Worm (Caenorhabditis elegans): ENCODE results near the gene rpap-2.

Gene rpap-2

DNA sequence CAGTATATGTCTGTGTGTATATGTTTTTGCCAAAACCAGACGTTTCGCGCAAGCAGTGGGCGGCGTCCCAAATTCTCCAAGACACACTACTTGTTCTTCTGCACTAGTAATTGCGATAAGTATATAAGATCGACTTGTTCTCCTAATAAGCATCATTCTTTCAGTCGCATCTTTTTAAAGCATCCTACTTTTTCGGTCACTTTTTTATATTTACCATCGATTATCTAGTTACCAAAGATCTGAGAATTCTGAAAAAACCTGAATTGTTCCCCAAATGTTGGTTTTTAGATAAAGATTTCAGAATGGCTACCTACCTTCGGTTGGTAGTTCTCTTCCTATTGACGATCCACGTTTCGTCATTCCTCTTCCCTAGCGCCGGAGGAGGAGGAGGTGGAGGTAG is 5.8 kb upstream of the rpap-2 start, which contains the start of gene grl-25:
grl-25 (plus strand) TSS at position 301 of the 400 bp plus-strand sequence.
- no peak for TF ChIP-seq unc-62 (GFP tag; optimal IDR thresholded peaks at IDR 0.05)

DNA sequence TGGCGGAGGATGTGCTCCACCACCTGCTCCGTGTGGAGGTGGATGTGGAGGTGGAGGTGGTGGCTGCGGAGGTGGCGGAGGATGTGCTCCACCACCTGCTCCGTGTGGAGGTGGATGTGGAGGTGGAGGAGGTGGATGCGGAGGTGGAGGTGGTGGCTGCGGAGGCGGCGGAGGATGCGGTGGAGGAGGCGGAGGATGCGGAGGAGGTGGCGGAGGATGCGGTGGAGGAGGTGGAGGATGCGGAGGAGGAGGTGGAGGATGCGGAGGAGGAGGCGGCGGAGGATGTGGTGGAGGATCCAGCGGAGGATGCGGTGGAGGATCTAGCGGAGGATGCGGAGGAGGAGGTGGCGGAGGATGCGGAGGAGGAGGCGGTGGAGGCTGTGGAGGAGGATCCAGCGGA is 5.3 kb upstream of the rpap-2 start:
- no peak for TF ChIP-seq unc-62 (GFP tag; optimal IDR thresholded peaks at IDR 0.05)

DNA sequence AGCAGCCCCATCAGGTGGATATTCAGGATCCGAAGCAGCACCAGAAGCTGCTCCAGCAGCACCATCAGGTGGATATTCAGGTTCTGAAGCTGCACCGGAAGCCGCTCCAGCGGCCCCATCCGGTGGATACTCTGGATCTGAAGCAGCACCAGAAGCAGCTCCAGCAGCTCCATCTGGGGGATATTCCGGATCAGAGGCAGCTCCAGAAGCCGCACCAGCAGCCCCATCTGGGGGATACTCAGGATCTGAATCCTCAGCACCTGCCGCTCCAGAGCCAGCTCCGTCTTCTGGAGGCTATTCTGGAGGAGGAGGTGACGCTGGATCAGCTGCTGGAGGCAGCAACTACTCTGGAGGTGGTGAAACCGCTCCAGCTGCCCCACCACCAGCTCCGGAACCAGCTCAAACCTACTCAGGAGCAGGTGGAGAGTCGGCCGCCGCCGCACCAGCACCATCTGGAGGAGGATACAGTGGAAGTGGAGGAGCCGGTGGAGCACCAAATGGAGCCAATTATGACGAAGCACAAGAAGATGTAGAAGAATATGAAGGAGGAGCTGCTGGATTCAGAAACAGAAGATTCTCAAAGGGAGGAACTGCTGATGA is 3.0 kb upstream of the rpap-2 start:
- TF ChIP-seq unc-62 (GFP tag; optimal IDR thresholded peaks at IDR 0.05): no peak

DNA sequence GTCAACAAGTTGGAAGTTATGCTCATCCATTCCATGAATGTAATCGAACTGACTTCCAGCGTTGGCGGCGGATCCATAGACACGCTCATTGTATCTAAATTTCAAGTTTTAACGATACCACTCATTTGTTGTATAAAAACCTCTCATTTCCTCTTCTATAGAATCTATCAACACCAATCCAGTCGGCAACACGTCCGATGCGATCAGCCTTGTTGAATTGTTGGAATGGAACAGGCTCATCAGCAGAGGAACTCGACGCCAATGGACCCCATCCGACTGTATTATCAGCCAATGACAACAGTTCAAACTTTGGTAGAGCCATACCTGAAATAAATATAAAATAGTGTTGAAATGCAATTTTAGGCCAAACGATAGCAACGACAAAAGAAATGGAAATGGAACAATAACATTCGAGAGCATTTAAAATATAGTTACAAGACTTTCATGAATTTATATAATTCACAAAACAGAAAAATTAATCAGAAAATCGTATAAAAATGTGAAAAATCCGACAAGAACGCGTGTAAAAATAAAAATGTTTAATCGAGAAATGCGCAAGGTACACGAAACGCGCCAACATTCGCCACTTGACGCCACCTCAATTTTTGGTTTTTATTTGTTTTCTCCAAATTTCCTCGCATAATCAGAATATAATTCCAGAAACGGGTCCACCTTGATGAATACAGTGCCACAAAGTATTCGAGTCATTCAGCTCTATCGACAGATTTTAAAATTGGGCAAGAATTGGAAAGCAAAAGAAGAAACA is 3.7 kb downstream of the rpap-2 start, which contains the start of the genes eif-3.D and R08D7.4:
eif-3.D (minus strand) TSS at position 324 of the 766 bp plus-strand sequence.
R08D7.4 (plus strand) TSS at position 638 of the 766 bp plus-strand sequence.
- no peak for TF ChIP-seq unc-62 (GFP tag; optimal IDR thresholded peaks at IDR 0.05)

DNA sequence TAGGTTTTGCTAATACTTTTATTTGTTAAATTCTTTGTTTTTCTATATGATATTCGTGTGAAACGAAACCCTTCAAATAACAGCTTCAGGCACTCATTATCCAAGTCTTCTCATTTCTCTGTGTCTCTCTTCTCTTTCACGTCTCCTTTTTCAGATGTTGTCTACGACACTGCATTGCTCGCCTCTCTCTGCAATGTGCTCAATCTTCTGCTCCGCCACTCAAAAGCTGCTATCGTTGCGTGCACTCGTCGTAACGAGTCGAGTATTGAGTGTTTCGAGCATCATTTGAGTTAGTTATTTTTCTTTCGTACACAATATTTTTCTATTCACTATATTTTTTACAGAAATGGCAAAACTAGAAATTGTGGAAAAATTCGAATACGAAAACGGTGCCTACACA is 5.4 kb downstream of the rpap-2 start:
- TF ChIP-seq unc-62 (GFP tag; optimal IDR thresholded peaks at IDR 0.05): no peak

DNA sequence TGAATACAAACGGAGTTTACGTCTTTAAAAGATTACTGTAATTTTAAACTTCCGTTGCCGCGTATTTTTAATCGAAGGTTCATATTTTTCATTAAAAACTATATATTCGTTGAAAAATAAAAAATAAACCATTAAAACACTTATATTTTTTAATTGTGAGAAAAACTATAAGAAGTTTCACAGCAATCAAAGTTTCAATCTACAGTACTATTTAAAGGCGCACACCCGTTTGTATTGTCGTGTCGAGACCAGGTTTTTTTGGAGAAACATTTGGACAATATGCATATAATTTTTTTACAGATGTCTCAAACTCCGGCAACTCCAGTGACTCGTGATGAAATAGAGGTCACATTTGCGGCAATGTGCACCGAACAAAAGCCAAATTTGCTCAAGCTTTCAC is 6.1 kb downstream of the rpap-2 start, which contains the start of gene R08D7.5:
R08D7.5 (plus strand) TSS at position 301 of the 400 bp plus-strand sequence.
- TF ChIP-seq unc-62 (GFP tag; optimal IDR thresholded peaks at IDR 0.05): no peak

DNA sequence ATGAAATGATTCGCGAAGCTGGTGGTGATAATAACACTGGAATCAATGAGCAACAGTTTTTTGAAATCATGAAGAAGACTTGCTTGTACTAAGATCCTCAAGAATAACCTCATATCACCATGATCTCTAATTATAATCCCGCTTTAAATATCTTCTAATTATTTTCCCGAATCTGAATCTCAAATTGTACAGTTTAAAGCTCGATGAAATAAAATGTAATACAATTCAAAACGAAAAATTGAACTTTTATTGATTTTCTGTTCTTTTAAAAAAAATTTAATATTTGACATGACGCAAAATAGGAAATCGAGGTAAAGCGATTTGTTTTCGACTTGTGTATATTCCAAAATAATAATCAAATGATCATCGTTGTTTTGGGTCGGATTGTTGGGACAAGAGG is 7.1 kb downstream of the rpap-2 start:
- no peak for TF ChIP-seq unc-62 (GFP tag; optimal IDR thresholded peaks at IDR 0.05)

DNA sequence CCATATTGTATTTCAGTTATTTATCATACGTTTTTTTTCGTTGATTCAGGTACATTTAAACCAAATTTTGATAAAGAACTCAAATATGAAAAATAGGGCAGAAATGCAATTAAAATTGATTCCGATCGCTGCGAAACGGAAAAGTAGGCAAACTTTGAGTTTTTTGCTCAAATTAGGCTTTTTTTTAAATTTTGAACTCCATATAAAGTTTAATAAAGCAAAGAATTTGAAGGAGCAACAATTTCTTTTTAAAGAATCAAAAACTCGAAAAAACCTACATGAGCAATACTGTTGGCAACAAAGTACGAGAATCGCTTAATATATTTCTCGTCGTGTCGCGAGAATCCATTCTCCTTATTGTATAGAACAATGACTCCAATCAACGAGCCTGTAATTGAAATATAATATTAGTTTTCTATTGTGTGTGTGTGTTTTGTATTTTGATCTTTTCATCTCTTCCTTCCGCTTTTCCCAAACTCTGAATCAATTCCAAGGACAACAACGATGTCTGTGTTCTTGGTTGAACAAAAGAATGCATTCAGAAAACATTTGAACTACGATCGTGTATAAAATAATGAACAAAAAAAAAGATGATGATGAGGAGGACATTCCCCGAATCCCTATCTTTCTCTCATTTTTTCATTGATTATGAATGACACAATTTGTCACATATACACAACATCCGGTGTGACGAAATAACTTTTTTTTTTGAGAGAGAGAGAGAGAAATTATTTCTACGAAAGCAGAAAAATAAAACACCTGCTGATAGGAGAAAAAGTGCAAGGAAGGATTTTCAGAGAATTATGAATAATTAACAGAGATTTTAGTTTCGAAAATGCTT is 11.0 kb downstream of the rpap-2 start:
- TF ChIP-seq unc-62 (GFP tag; optimal IDR thresholded peaks at IDR 0.05): no peak

DNA sequence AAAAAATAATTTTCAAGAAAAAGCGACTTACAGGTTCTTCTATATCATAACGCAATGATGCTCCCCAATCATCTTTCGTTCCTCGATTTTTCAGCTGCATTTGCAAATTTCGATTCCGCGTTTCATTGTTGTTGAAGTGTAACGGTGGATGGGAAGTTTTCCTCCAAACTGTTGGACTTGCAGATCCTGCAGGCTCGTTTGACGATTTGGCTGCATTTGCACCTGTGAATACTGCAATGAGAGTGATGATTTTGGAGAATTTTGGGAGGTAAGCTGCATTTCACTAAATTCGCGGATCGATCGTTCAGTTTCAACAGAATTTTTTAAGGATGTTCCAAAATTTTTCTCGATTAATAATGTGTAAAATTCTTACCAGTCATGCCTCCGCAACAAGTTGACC is 13.1 kb downstream of the rpap-2 start:
- no peak for TF ChIP-seq unc-62 (GFP tag; optimal IDR thresholded peaks at IDR 0.05)

DNA sequence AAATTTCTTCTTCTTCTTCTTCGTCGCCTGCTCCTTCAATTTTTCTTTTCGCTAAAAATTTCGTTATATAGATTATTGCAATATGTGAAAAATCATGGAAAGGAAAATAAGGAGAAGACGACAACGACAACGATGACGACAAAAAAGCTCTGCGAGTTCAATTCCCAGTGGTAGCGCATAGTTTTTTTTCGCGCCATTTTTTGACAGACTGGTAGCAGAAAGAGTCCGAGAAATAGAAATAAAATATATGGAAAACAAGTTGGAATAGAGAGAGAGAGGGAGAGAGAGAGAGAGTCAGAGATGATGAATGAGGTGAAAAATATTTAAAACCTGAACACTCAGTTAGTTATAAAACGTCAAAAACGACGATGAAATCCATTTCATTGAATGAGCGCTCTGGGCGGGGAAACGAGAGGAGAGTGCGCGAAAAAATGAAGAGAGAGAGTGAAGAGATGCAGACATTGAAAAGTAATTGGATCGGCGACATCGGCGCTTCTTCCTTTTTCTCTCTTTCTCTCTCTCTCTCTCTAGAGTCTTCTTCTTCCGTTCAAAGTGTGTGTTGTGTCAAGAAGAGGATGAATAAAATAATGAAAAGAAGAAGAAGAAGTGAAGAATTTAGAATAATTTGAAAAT is 14.2 kb downstream of the rpap-2 start, which contains the start of gene pde-2:
pde-2 (minus strand) TSS at position 51 of the 633 bp plus-strand sequence.
- TF ChIP-seq unc-62 (GFP tag; optimal IDR thresholded peaks at IDR 0.05): no peak

DNA sequence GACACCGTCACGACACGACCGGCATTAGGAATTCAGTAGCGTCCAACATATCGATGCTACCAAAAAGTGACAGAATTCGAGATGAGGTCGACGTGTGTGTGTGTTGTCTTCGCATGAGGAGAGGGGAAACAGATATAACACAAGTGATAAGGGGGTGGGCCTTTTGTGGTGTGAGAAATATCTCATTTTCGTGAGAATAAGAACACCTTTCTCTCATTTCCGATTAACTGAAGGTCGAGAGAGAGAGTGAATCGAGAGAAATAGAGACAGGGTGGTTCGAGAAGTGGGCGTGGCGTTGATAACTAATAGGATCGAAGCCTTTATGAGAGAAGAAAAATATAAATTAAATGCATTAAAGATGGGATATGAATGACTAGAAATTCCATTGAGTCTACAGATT is 15.4 kb downstream of the rpap-2 start:
- TF ChIP-seq unc-62 (GFP tag; optimal IDR thresholded peaks at IDR 0.05): no peak

DNA sequence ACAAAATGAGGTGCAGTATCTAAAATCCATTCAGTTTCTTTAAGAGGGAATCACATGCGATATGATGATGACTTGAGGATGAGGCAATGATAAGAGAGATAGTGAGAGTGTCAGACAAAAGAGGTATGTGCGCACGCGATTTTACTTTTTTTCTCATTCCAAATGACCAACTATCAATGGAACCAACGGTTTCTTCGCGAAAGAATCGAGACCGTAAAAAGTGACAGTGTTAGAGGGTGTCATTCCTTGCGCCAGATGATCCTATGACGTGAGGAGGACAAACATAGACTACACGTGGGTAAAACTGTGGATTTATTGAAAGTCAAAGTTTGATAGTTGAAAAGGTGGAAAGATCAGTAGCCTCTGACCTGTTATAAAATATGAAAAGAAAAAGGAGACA is 16.0 kb downstream of the rpap-2 start:
- TF ChIP-seq unc-62 (GFP tag; optimal IDR thresholded peaks at IDR 0.05): no peak

DNA sequence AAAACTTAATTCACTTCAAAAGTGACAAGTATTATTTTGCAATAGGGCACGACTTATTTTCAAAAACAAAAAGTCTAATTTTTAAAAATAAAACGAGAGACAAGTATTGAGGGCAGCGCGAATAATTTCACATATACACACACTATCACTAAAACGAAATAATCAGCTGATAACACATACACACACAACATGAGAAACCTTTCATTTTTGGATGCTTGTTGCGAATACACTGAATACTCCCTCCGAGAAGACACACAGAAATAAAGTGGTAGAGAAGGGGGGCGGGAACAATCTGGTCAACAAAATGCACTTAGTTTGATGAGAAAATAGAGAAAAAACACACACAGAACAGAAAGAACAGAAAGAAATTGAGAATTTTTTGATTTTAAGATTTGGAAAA is 16.6 kb downstream of the rpap-2 start:
- no peak for TF ChIP-seq unc-62 (GFP tag; optimal IDR thresholded peaks at IDR 0.05)

DNA sequence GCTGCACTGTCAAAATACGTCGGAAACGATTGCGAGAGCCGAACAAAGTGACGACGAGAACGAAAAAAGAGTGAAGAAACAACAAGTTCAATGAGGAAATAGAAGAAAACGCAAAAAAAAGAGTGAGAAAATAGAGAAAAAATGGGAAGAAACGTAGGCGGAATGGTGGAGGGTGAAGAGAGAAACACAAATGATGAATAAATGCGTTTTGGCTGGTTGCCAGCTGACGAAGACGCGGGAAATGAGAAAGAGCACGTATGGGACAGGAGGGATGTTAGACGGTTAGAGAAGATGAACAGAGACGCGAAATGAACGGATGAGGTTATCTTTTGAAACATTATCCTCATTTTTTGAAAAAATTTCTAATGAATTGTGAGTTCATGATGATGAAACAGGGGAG is 17.2 kb downstream of the rpap-2 start:
- TF ChIP-seq unc-62 (GFP tag; optimal IDR thresholded peaks at IDR 0.05): no peak

DNA sequence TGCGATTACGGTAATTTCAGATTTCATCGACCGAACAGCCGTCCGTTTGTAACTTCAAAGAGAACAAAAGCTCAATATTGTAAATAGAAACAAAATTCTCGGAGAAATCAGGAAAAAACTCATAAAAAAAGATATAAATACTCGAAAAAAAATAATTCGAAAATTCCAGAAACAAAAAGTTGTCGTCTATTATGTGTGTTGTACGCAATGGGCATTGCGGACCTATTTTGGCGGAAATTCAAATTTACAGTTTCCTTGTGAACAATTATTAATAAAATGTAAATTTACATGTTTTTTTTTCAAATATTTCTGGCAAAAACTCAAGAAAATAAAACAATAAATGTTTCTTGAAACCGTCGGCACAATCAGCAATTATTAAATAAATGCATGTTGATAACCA is 17.7 kb downstream of the rpap-2 start:
- TF ChIP-seq unc-62 (GFP tag; optimal IDR thresholded peaks at IDR 0.05): no peak

DNA sequence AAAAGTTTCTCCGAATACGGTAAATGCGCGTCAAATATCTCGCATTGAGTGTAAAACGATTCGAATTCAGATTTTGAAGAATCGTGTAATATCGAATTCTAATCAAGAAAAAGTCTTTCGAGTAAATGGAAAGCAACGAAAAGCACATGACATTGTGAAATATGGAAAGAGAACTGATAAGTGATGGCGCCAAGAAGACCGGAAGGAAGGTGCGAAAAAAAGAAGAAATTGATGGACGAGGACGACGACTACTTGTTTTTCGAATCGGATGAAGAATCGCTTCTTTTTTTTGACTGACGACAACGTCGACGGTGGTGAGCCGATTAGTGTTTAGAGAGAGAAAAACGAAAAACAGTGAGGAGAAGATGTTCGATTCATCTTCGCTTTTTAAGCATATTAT is 18.2 kb downstream of the rpap-2 start:
- no peak for TF ChIP-seq unc-62 (GFP tag; optimal IDR thresholded peaks at IDR 0.05)

Measured in whole organism, dauer.